Fruit fly (Drosophila melanogaster) ovary, adult (tissue): ENCODE results near the gene CG16853.

ENCODE experiments used
- CG17801 ChIP-seq: fragments of 200-800 bp; optimal IDR thresholded peaks from 2 replicates; lab custom pipeline; 2019; ENCODE audit warnings: missing biosample characterization, mild to moderate bottlenecking, missing genetic modification characterization, moderate library complexity; ENCODE audit not compliant: partially characterized antibody

The CG16853 gene

DNA sequence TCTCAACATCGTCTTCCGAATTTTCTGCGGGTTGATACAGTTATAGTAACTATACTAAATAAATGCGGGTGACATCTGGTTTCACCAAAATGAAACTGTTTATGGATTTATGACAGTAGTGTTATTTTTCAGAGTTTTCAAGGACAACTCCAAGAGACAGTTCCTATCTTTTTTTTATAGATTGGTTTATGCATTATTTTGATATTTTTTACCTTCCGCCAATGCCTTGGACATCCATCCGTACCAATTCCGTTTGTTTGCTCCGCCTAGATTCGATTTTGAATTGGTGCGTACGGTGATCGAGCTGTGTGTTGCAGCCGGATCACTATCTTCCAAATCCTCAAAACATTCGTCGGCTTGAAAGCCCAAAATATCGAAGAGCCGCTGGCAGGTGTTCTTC, at the start of gene CG16853:
Gene CG16853 (plus strand): TSS at position 301 of the 400 bp plus-strand sequence.
- no peak for TF ChIP-seq CG17801 (GFP tag; lab: Kevin White, UChicago)

- TF ChIP-seq CG17801 (GFP tag; lab: Kevin White, UChicago): no peak
Measured at dm6 chr2L:13497915-13498314, 44.2 kb upstream of the CG16853 start.

- TF ChIP-seq CG17801 (GFP tag; lab: Kevin White, UChicago): no peak
Measured at dm6 chr2L:13500416-13500815, 41.7 kb upstream of the CG16853 start.

DNA sequence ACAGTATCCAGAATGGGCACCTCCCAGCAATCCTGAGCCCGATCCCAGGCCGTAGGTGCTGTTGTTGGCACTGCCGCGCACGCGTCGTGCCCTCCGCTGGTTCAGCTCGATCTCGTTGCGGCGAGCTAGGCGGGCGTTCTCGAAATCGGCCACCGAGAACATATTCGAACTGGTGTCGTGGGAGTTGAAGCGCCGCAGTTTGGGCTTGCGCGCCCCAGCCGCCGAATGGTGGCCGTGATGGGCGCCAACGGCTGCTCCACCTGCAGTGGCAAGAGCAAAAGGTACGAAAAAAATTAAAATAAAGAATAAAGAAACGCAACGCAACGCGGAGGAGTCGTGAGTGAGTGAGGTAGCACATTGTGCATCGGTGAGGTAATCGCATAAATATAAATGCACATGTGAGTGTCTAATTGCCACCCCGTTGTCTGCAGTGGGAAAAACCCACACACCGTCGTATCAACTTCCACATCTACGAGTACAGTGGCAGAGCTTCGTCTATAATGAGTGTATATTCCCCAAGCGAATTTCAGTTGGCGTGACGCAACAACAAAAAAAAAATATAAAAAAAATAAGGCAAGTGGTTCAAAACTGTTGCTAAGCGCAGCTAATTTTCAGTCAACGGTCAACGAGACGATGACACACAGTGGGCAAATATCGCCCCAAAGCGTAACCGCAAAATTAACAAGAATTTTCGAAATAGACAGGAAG, 32.4 kb upstream of the CG16853 start:
- no peak for TF ChIP-seq CG17801 (GFP tag; lab: Kevin White, UChicago)

DNA sequence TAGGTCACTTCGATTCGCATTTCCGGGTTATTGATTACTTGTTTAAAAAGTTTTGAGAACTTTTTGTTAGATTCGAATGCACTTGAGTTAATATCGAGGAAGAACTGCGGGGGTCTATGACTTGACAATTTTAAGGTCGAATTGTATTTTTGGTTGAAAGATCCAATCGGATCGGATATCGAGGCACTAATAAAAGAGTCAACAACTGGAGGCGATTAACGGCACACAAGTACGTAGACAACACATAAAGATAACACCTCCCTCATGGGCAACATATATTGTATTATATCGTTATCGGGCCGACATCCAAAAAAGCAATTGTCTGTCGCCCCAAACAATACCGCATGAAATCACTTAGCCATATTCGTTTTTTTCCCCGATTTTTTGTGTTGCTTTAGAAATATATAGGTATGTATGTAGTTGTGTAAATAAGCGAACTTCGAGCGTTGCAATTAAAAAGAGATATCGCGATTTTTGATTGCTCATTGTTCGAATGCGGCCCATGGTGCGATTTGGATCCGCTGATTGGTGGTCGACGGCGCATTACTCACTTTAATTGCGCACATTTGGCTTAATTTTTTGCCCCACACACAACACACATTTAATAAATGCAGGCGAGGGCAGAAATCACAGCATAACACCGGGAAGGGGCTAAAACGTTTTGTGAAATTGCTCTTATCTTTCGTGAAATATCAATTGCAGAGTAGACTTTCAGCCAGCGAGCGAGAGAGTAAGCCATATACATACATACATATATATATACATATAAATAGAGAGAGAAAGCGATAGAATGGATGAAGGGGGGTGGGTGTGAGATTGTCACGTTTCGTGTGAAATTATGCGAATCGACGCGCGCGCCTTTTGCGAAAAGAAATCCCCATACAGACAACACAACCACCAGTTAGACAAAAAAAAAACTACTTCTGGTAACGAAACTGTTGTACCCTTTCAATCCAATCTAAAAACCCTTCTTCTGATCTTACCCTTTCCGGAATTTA, 30.9 kb upstream of the CG16853 start:
- no peak for TF ChIP-seq CG17801 (GFP tag; lab: Kevin White, UChicago)

- peak; percentile 49 for TF ChIP-seq CG17801 (GFP tag; lab: Kevin White, UChicago)
Measured at dm6 chr2L:13512182-13513032, 29.7 kb upstream of the CG16853 start.

dm6 chr2L:13513033-13513330, 29.1 kb upstream of the CG16853 start:
- no peak for TF ChIP-seq CG17801 (GFP tag; lab: Kevin White, UChicago)

DNA sequence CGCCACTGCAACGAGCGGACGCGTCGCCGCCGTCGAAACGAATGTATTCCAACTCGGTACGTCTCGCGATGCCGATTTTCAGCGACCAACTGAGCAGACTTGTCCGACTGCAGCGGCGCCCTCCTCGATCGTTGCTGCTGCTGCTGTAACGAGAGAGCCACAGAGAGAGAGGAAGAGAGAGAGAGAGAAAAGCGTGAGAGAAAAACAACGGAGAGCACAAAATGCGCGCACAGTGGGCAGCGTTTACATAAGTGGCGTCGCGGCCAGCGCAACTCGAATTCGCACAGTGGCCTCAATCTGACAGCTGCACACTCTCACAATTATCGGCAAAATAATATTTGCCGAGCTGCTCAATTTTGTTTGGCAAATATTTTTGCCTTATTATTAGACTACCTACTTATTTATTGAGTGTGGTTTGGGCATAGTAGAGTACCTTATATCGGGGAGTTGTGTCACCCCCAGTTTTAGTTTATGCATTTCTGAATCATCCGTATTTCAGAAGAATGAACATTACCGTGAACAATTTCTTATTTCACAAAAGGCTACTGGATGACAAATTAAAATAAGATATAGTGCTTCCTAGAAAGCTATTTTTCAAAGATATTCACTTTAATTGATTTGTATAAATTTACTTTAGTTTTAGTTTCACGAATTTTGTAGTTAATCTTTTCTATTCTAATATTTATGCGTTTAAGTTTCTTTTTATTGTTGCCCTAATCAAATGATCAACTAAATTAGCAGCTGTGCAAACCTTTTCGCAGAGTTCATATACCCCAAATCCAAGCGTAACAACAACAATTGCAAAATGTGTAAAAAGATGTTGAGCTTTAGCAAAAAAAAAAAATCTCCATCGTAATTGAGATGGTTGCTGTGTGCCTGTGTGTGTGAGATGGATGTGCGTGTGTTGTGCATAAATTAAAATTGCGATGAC, 28.5 kb upstream of the CG16853 start:
- peak; percentile 33 for TF ChIP-seq CG17801 (GFP tag; lab: Kevin White, UChicago)

DNA sequence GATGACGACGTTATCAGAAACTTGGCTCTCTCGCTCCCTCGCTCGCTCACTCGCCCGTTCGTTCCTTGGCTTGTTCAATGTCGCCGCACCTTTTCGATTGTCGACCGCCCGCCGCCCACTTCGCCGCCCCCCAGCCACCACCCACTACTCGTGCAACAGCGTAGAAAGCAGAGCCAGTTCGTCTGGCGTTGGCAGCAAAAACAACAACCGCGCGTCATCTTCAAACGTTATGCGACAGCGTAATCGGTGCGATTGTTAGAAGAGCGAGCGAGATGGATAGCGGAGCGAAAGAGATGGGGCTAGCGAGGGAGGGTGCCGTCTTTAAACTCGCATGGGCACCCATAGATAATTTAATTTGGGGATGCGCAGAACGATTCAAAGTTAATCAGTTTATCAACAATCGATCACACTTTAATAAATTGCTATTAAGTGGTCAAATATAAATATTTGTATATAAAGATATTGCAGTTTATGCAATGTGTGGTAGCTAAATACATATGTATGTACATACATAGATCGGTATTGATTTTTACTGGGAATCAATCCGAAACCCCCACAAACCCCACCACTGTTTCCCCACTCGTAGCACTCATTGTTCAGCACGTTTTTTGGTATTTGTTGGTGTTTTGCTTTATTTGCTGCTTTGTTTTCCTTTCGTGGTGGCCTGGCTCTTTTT, 27.7 kb upstream of the CG16853 start:
- TF ChIP-seq CG17801 (GFP tag; lab: Kevin White, UChicago): peak; percentile 74

- no peak for TF ChIP-seq CG17801 (GFP tag; lab: Kevin White, UChicago)
Measured at dm6 chr2L:13514945-13515687, 27.0 kb upstream of the CG16853 start.

DNA sequence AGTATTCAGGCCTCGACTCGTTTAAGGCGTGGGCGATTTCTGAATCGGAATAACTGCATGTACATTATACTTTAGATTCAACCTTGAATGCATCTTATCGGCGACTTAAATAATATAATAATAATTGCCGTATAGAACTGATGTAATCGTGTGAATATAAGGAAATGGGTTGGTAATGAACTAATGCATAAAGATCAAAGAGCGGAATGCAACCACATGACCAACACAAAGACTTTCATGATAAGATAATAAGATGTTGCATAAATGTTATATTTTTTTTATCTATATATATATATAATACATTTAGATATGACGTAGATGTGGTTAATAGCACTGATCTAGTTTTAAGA, 26.4 kb upstream of the CG16853 start:
- TF ChIP-seq CG17801 (GFP tag; lab: Kevin White, UChicago): no peak

dm6 chr2L:13521807-13522206, 20.3 kb upstream of the CG16853 start:
- TF ChIP-seq CG17801 (GFP tag; lab: Kevin White, UChicago): no peak

DNA sequence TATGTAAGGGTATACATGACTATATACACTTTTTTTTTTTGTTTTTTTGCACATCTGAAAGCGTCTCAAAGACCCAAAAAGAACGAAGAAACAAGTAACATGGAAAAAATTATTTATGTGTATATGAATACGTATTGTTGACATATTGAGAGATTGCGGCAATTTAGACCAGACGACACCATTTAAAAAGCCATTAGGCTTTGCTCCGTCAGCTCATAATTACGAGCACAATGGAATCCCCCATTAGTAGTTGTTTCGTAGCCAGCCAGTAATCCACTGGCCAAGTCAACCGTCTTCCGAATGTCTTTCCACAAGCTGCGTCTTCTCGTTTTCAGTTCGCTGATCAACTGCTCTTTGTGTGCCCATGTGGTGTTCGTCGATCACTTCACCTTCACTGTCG, 14.5 kb upstream of the CG16853 start, which contains the start of gene CG33640:
Gene CG33640 (plus strand): TSS at position 301 of the 400 bp plus-strand sequence.
- no peak for TF ChIP-seq CG17801 (GFP tag; lab: Kevin White, UChicago)
